Worm (Caenorhabditis elegans) whole organism, L3 larva: ENCODE results near the gene C17F4.3.

Source experiments
- ama-1 ChIP-seq: fragments of 150-350 bp; optimal IDR thresholded peaks from 2 replicates; lab custom pipeline; 2018
- ceh-82 ChIP-seq: fragments of 150-350 bp; optimal IDR thresholded peaks from 2 replicates; lab custom pipeline; 2014; ENCODE audit warnings: missing biosample characterization, missing genetic modification characterization
- egl-27 ChIP-seq: sonication (generic microtip); optimal IDR thresholded peaks from 4 replicates; lab custom pipeline; 2017; ENCODE audit warnings: missing biosample characterization, missing genetic modification reagents, missing genetic modification characterization
- elt-3 ChIP-seq, 3 experiments: fragments of 150-350 bp in 1 of 3; sonication (generic microtip) in 2 of 3; optimal IDR thresholded peaks; 2 replicates in 2 of 3; 4 replicates in 1 of 3; lab custom pipeline; 2014 to 2017; ENCODE audit warnings: missing biosample characterization in 3 of 3, missing genetic modification characterization in 3 of 3
- jun-1 ChIP-seq: fragments of 150-350 bp; optimal IDR thresholded peaks from 2 replicates; lab custom pipeline; 2014; ENCODE audit warnings: missing biosample characterization, missing genetic modification reagents, missing genetic modification characterization
- lin-39 ChIP-seq: fragments of 150-350 bp; optimal IDR thresholded peaks from 2 replicates; lab custom pipeline; 2018; ENCODE audit warnings: missing biosample characterization, missing genetic modification reagents, missing genetic modification characterization
- nhr-11 ChIP-seq: fragments of 150-350 bp; optimal IDR thresholded peaks from 2 replicates; lab custom pipeline; 2014; ENCODE audit warnings: missing biosample characterization, missing genetic modification characterization
- nhr-23 ChIP-seq: fragments of 150-350 bp; optimal IDR thresholded peaks from 2 replicates; lab custom pipeline; 2014; ENCODE audit warnings: missing biosample characterization, missing genetic modification reagents, missing genetic modification characterization
- nhr-237 ChIP-seq: fragments of 150-350 bp; optimal IDR thresholded peaks from 2 replicates; lab custom pipeline; 2014; ENCODE audit warnings: missing biosample characterization, missing genetic modification characterization
- nhr-28 ChIP-seq: fragments of 150-350 bp; optimal IDR thresholded peaks from 2 replicates; lab custom pipeline; 2014; ENCODE audit warnings: missing biosample characterization, missing genetic modification characterization
- pha-4 ChIP-seq: fragments of 150-350 bp; optimal IDR thresholded peaks from 2 replicates; lab custom pipeline; 2014; ENCODE audit warnings: missing biosample characterization, missing genetic modification reagents, missing genetic modification characterization
- skn-1 ChIP-seq: fragments of 150-350 bp; optimal IDR thresholded peaks from 2 replicates; lab custom pipeline; 2014; ENCODE audit warnings: missing biosample characterization, missing genetic modification characterization
- zag-1 ChIP-seq: fragments of 150-350 bp; optimal IDR thresholded peaks from 2 replicates; lab custom pipeline; 2014; ENCODE audit warnings: missing biosample characterization, missing genetic modification characterization
- ztf-11 ChIP-seq: fragments of 150-350 bp; optimal IDR thresholded peaks from 2 replicates; lab custom pipeline; 2014; ENCODE audit warnings: missing biosample characterization, missing genetic modification characterization

DNA sequence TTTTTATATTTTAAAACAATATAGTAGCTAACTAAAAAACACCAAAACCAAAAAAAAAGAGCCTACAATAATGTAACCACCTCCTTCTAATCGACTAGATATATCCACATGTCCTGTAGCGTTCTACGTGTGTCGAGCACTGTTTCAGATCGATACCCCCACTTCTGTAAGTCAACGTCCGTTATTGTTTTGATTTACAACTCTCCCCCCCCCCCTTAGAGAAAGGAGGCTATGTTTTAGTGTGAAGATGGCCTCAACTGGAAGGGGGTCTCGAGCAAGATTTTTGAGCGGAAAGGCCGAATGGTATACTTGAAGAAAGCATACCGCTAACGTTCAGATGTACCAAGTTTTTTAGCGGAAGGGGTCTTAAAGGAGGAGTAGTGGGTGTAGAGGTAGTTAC is 37.4 kb downstream of the C17F4.3 start, which contains the start of gene F02E11.4:
- TF ChIP-seq skn-1 (tag; lab: Kevin White, UChicago) (no peak), ztf-11 (tag; lab: Kevin White, UChicago) (no peak), jun-1 (tag; lab: Kevin White, UChicago) (no peak), nhr-237 (tag; lab: Kevin White, UChicago) (no peak), zag-1 (tag; lab: Kevin White, UChicago) (no peak), pha-4 (tag; lab: Kevin White, UChicago) (no peak), egl-27 (no peak), elt-3 (tag; optimal IDR thresholded peaks at IDR 0.05; lab: Kevin White, UChicago) (no peak), ceh-82 (no peak), nhr-23 (no peak), nhr-11 (tag; lab: Kevin White, UChicago) (no peak), ama-1 (lab: Kevin White, UChicago) (no peak), lin-39 (tag; lab: Kevin White, UChicago) (no peak), nhr-28 (tag; lab: Kevin White, UChicago) (no peak)
